Fruit fly (Drosophila melanogaster): ENCODE results near the gene CG32856.

Gene CG32856

dm6 chr3R:15920751-15921156 lies 44.4 kb downstream of the CG32856 start, which contains the start of gene Fbxl7:
TSS of gene Fbxl7 (plus strand) at chr3R:15920898.
- TF ChIP-seq fd3F (GFP tag; optimal IDR thresholded peaks at IDR 0.05) (no peak), Gug (GFP tag; IDR thresholded peaks at IDR 0.05) (0 out of 4 replicates have a peak, but pooled peaks have one; percentile 10), chm (GFP tag; IDR thresholded peaks at IDR 0.05) (peak; percentile 75), CG11696 (GFP tag; IDR thresholded peaks at IDR 0.05) (no peak), ab (GFP tag; optimal IDR thresholded peaks at IDR 0.05) (no peak), pb (GFP tag; optimal IDR thresholded peaks at IDR 0.05) (peak; percentile 17), sima (GFP tag; optimal IDR thresholded peaks at IDR 0.05) (no peak), CG16813 (GFP tag; IDR thresholded peaks at IDR 0.05; ENCODE audit: partially characterized antibody) (0 out of 3 replicates have a peak, but pooled peaks have one; percentile 23), CG4360 (GFP tag; IDR thresholded peaks at IDR 0.05) (peak; percentile 30; the same call in 1 of the 2 replicates), Ets65A (GFP tag) (no peak), D (optimal IDR thresholded peaks at IDR 0.05) (peak; percentile 73), D (GFP tag; optimal IDR thresholded peaks at IDR 0.05) (no peak), crol (GFP tag; IDR thresholded peaks at IDR 0.05) (peak; percentile 54; the same call in 1 of the 2 replicates), CG2129 (GFP tag; IDR thresholded peaks at IDR 0.05; ENCODE audit: partially characterized antibody) (no peak), sd (tag; optimal IDR thresholded peaks at IDR 0.05) (peak; percentile 67), oc (tag; optimal IDR thresholded peaks at IDR 0.05) (peak; percentile 42), CG32532 (GFP tag; IDR thresholded peaks at IDR 0.05) (0 out of 2 replicates have a peak, but pooled peaks have one; percentile 26), CG6791 (GFP tag; IDR thresholded peaks at IDR 0.05; ENCODE audit: partially characterized antibody) (peak; percentile 62; the same call in 1 of the 3 replicates), knrl (GFP tag; IDR thresholded peaks at IDR 0.05; ENCODE audit: partially characterized antibody) (peak; percentile 35; the same call in 1 of the 3 replicates), dpn (GFP tag; optimal IDR thresholded peaks at IDR 0.05) (peak in 1 of 2 experiments; percentile 3), CG3995 (GFP tag; optimal IDR thresholded peaks at IDR 0.05) (no peak), CG1603 (tag; optimal IDR thresholded peaks at IDR 0.05) (peak; percentile 3), kni (GFP tag; optimal IDR thresholded peaks at IDR 0.05) (peak; percentile 92), tup (GFP tag; optimal IDR thresholded peaks at IDR 0.05) (no peak), klu (GFP tag; IDR thresholded peaks at IDR 0.05) (no peak), CG6175 (GFP tag; IDR thresholded peaks at IDR 0.05) (peak; percentile 49; the same call in 1 of the 3 replicates), lmd (GFP tag; IDR thresholded peaks at IDR 0.05) (no peak), gcm (GFP tag; optimal IDR thresholded peaks at IDR 0.05) (peak; percentile 16), CG8089 (GFP tag; optimal IDR thresholded peaks at IDR 0.05) (peak; percentile 44), Jarid2 (GFP tag; optimal IDR thresholded peaks at IDR 0.05) (peak; percentile 93), CG3163 (GFP tag; optimal IDR thresholded peaks at IDR 0.05) (peak; percentile 95), bbx (GFP tag; IDR thresholded peaks at IDR 0.05; ENCODE audit: partially characterized antibody) (peak; percentile 51), sens (GFP tag) (peak; percentile 83), CG17612 (GFP tag; IDR thresholded peaks at IDR 0.05) (0 out of 2 replicates have a peak, but pooled peaks have one; percentile 15), so (GFP tag; IDR thresholded peaks at IDR 0.05) (0 out of 3 replicates have a peak, but pooled peaks have one; percentile 29), ato (GFP tag; IDR thresholded peaks at IDR 0.05; ENCODE audit: partially characterized antibody) (0 out of 2 replicates have a peak, but pooled peaks have one; percentile 51), nmo (GFP tag; optimal IDR thresholded peaks at IDR 0.05) (peak; percentile 13), ci (GFP tag; IDR thresholded peaks at IDR 0.05) (peak; percentile 69; the same call in 2 of the 3 replicates), odd (GFP tag; optimal IDR thresholded peaks at IDR 0.05) (no peak), mam (GFP tag; optimal IDR thresholded peaks at IDR 0.05) (no peak), CG5245 (GFP tag; optimal IDR thresholded peaks at IDR 0.05) (no peak), CG12769 (tag; optimal IDR thresholded peaks at IDR 0.05) (peak; percentile 62), HmgD (GFP tag; optimal IDR thresholded peaks at IDR 0.05) (peak; percentile 45), CG4617 (GFP tag; optimal IDR thresholded peaks at IDR 0.05; ENCODE audit: borderline replicate concordance) (no peak), CG2712 (tag; optimal IDR thresholded peaks at IDR 0.05) (peak; percentile 4), Drgx (GFP tag; IDR thresholded peaks at IDR 0.05) (peak; percentile 23; the same call in 1 of the 2 replicates), cg (GFP tag; optimal IDR thresholded peaks at IDR 0.05) (peak; percentile 96), CG14710 (tag; optimal IDR thresholded peaks at IDR 0.05) (no peak), yki (optimal IDR thresholded peaks at IDR 0.05) (peak; percentile 37), trh (GFP tag; optimal IDR thresholded peaks at IDR 0.05) (no peak), CG2199 (GFP tag; IDR thresholded peaks at IDR 0.05) (peak; percentile 78; the same call in 1 of the 3 replicates)

Data from whole organism, embryonic.